Fruit fly (Drosophila melanogaster): Measurements from ENCODE around the gene Lk.

Lk gene

DNA sequence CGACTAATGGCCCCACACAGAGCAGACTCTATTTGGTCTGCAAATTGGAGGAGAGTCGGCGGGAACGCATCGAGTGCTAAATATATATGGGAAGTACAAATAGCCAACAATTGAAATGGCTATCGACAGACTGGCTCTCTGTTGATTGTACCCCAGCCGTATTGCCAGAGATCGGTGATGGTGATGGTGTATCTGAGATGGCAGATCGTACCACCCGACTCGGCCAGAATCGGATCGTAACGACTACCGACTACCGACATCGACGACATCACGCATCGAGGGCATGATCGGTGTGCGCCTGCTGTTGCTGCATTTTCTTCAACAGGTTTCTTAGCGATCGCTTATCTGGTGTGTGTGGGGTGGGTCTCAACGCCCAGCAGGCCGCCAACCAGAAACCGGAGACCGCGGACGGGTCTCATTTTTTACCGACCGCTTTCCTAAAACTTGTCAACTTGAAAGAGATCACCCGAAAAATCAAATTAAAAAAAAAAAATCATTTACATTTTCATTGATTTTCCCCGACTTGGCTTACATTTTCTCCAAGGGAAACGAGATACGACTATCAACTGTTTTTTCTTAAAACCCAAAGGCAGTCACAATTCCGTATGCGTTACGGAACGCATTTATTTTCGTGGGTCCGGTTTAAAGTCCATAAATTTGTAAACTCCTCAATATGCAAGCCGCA, 16.5 kb downstream of the Lk start (continued):
- TF ChIP-seq CG11695 (GFP tag; IDR thresholded peaks at IDR 0.05), result no peak
- no peak for TF ChIP-seq ash1 (GFP tag; optimal IDR thresholded peaks at IDR 0.05)
- TF ChIP-seq CG14710 (tag; optimal IDR thresholded peaks at IDR 0.05), result no peak
- no peak; the same call in 2 of the 3 replicates for TF ChIP-seq CG16813 (GFP tag; IDR thresholded peaks at IDR 0.05; ENCODE audit: partially characterized antibody)
- TF ChIP-seq H15 (GFP tag; IDR thresholded peaks at IDR 0.05), result no peak
- TF ChIP-seq dmrt11E (tag; optimal IDR thresholded peaks at IDR 0.05), result no peak
- no peak for TF ChIP-seq CG9932 (GFP tag; IDR thresholded peaks at IDR 0.05)
- no peak for TF ChIP-seq CG13775 (GFP tag; optimal IDR thresholded peaks at IDR 0.05)
- no peak for TF ChIP-seq pan (optimal IDR thresholded peaks at IDR 0.05)
- peak in 1 of 2 experiments; percentile 50 for TF ChIP-seq pan (GFP tag; optimal IDR thresholded peaks at IDR 0.05 in 1 of 2, IDR thresholded peaks at IDR 0.05 in 1 of 2)
- TF ChIP-seq ham (GFP tag; IDR thresholded peaks at IDR 0.05), result no peak
- TF ChIP-seq CG6254 (GFP tag; optimal IDR thresholded peaks at IDR 0.05), result no peak
- TF ChIP-seq CG30020 (tag; optimal IDR thresholded peaks at IDR 0.05), result no peak
- TF ChIP-seq CG4617 (GFP tag; optimal IDR thresholded peaks at IDR 0.05; ENCODE audit: borderline replicate concordance), result no peak
- TF ChIP-seq sr (GFP tag; IDR thresholded peaks at IDR 0.05), result no peak
- no peak for TF ChIP-seq zf30C (GFP tag; optimal IDR thresholded peaks at IDR 0.05)
- TF ChIP-seq eve (GFP tag; optimal IDR thresholded peaks at IDR 0.05), result no peak
- TF ChIP-seq CTCF (GFP tag; optimal IDR thresholded peaks at IDR 0.05), result no peak
- TF ChIP-seq CG17612 (GFP tag; IDR thresholded peaks at IDR 0.05), result no peak
- TF ChIP-seq CkIIα-i1 (GFP tag; IDR thresholded peaks at IDR 0.05), result no peak
- peak; percentile 36; the same call in 1 of the 2 replicates for TF ChIP-seq CG31441 (GFP tag; IDR thresholded peaks at IDR 0.05)
- TF ChIP-seq CG11093 (GFP tag; IDR thresholded peaks at IDR 0.05), result no peak
- peak; percentile 18 for TF ChIP-seq BtbVII (GFP tag; optimal IDR thresholded peaks at IDR 0.05)
- peak; percentile 71 for TF ChIP-seq lab (GFP tag; optimal IDR thresholded peaks at IDR 0.05)
- TF ChIP-seq salm (tag; optimal IDR thresholded peaks at IDR 0.05), result no peak
- TF ChIP-seq maf-S (GFP tag; optimal IDR thresholded peaks at IDR 0.05), result no peak
- TF ChIP-seq Lhr (GFP tag; optimal IDR thresholded peaks at IDR 0.05), result no peak
- TF ChIP-seq NK7.1 (GFP tag; optimal IDR thresholded peaks at IDR 0.05), result no peak
- TF ChIP-seq her (GFP tag; optimal IDR thresholded peaks at IDR 0.05), result no peak
- no peak for TF ChIP-seq psq (GFP tag; optimal IDR thresholded peaks at IDR 0.05)
- TF ChIP-seq ac (GFP tag; optimal IDR thresholded peaks at IDR 0.05), result no peak
- no peak for TF ChIP-seq CG13424 (tag; optimal IDR thresholded peaks at IDR 0.05)
- TF ChIP-seq CG10366 (GFP tag; IDR thresholded peaks at IDR 0.05), result no peak
- TF ChIP-seq CoRest (tag; optimal IDR thresholded peaks at IDR 0.05), result peak; percentile 3
- TF ChIP-seq gt (GFP tag; IDR thresholded peaks at IDR 0.05), result no peak
- no peak for TF ChIP-seq pnt (GFP tag; optimal IDR thresholded peaks at IDR 0.05)
- TF ChIP-seq Xbp1 (GFP tag; optimal IDR thresholded peaks at IDR 0.05), result no peak
- TF ChIP-seq CG1647 (GFP tag; optimal IDR thresholded peaks at IDR 0.05), result no peak
- no peak for TF ChIP-seq CG30403 (GFP tag; optimal IDR thresholded peaks at IDR 0.05)
- TF ChIP-seq zfh1 (GFP tag; IDR thresholded peaks at IDR 0.05), result 0 out of 3 replicates have a peak, but pooled peaks have one; percentile 36
- TF ChIP-seq exex (tag; optimal IDR thresholded peaks at IDR 0.05), result no peak
- no peak for TF ChIP-seq nerfin-1 (tag; optimal IDR thresholded peaks at IDR 0.05)
- TF ChIP-seq CG6765 (GFP tag; optimal IDR thresholded peaks at IDR 0.05), result no peak
- peak; percentile 1 for TF ChIP-seq CG17568 (GFP tag; optimal IDR thresholded peaks at IDR 0.05)
- TF ChIP-seq dm (GFP tag; optimal IDR thresholded peaks at IDR 0.05), result no peak
- TF ChIP-seq CG18011 (GFP tag; optimal IDR thresholded peaks at IDR 0.05), result no peak
- TF ChIP-seq Ets97D (GFP tag; optimal IDR thresholded peaks at IDR 0.05), result no peak
- TF ChIP-seq Sry-β (GFP tag; optimal IDR thresholded peaks at IDR 0.05), result no peak
- no peak for TF ChIP-seq toy (GFP tag; IDR thresholded peaks at IDR 0.05)
- peak; percentile 6 for TF ChIP-seq HmgZ (tag; optimal IDR thresholded peaks at IDR 0.05)
- TF ChIP-seq CG15479 (GFP tag; optimal IDR thresholded peaks at IDR 0.05), result no peak
